Worm (Caenorhabditis elegans) whole organism, L2 larva: ENCODE data around the gene rpl-5.

ENCODE experiments used
- C34F6.9 ChIP-seq: fragments of 150-350 bp; optimal IDR thresholded peaks from 2 replicates; lab custom pipeline; 2014; ENCODE audit warnings: missing biosample characterization, missing genetic modification characterization
- F13H6.1 ChIP-seq: sonication (generic microtip); optimal IDR thresholded peaks from 2 replicates; lab custom pipeline; 2016; ENCODE audit warnings: missing genetic modification characterization, missing compliant biosample characterization
- R02D3.7 ChIP-seq: fragments of 150-350 bp; optimal IDR thresholded peaks from 2 replicates; lab custom pipeline; 2014; ENCODE audit warnings: missing biosample characterization, missing genetic modification characterization
- aly-2 ChIP-seq: fragments of 150-350 bp; optimal IDR thresholded peaks from 2 replicates; lab custom pipeline; 2014; ENCODE audit warnings: missing biosample characterization, missing genetic modification characterization
- ama-1 ChIP-seq: fragments of 150-350 bp; optimal IDR thresholded peaks from 2 replicates; lab custom pipeline; 2018; ENCODE audit warnings: inconsistent platforms
- blmp-1 ChIP-seq: sonication (generic microtip); optimal IDR thresholded peaks from 2 replicates; lab custom pipeline; 2017; ENCODE audit warnings: missing genetic modification characterization, mild to moderate bottlenecking, missing compliant biosample characterization, antibody characterized with exemption, moderate library complexity; ENCODE audit not compliant: insufficient read depth
- ceh-16 ChIP-seq: fragments of 150-350 bp; optimal IDR thresholded peaks from 2 replicates; lab custom pipeline; 2014; ENCODE audit warnings: missing biosample characterization, missing genetic modification characterization
- ceh-82 ChIP-seq: fragments of 150-350 bp; optimal IDR thresholded peaks from 2 replicates; lab custom pipeline; 2014; ENCODE audit warnings: missing biosample characterization, missing genetic modification characterization
- crh-2 ChIP-seq: sonication (generic microtip); optimal IDR thresholded peaks from 2 replicates; lab custom pipeline; 2017; ENCODE audit warnings: missing biosample characterization, missing genetic modification characterization
- dmd-4 ChIP-seq: sonication (generic microtip); optimal IDR thresholded peaks from 2 replicates; lab custom pipeline; 2017; ENCODE audit warnings: missing biosample characterization, missing genetic modification characterization
- egl-27 ChIP-seq: sonication (generic microtip); optimal IDR thresholded peaks from 3 replicates; lab custom pipeline; 2017; ENCODE audit warnings: missing biosample characterization, missing genetic modification reagents, missing genetic modification characterization
- elt-1 ChIP-seq: fragments of 150-350 bp; optimal IDR thresholded peaks from 2 replicates; lab custom pipeline; 2014; ENCODE audit warnings: missing biosample characterization, missing genetic modification characterization
- elt-3 ChIP-seq: sonication (generic microtip); optimal IDR thresholded peaks from 2 replicates; lab custom pipeline; 2017; ENCODE audit warnings: missing biosample characterization, missing genetic modification characterization
- fos-1 ChIP-seq: fragments of 150-350 bp; optimal IDR thresholded peaks from 2 replicates; lab custom pipeline; 2014; ENCODE audit warnings: missing biosample characterization, missing genetic modification characterization
- gmeb-1 ChIP-seq: fragments of 150-350 bp; optimal IDR thresholded peaks from 2 replicates; lab custom pipeline; 2014; ENCODE audit warnings: missing biosample characterization, missing genetic modification characterization
- lin-11 ChIP-seq: fragments of 150-350 bp; sonication (generic microtip); optimal IDR thresholded peaks from 2 replicates; lab custom pipeline; 2014; ENCODE audit warnings: missing biosample characterization, missing genetic modification characterization, inconsistent platforms, mixed read lengths
- lin-13 ChIP-seq: fragments of 150-350 bp; optimal IDR thresholded peaks from 2 replicates; lab custom pipeline; 2014; ENCODE audit warnings: missing biosample characterization, missing genetic modification reagents, missing genetic modification characterization
- lin-39 ChIP-seq: fragments of 150-350 bp; optimal IDR thresholded peaks from 2 replicates; lab custom pipeline; 2014; ENCODE audit warnings: missing biosample characterization, missing genetic modification reagents, missing genetic modification characterization
- lsy-2 ChIP-seq, 2 experiments: fragments of 150-350 bp in 1 of 2; sonication (generic microtip) in 1 of 2; optimal IDR thresholded peaks; 2 replicates each; lab custom pipeline; 2014 to 2017; ENCODE audit warnings: missing biosample characterization in 2 of 2, missing genetic modification characterization in 2 of 2
- mab-5 ChIP-seq: fragments of 150-350 bp; optimal IDR thresholded peaks from 2 replicates; lab custom pipeline; 2014; ENCODE audit warnings: missing biosample characterization, missing genetic modification characterization
- mbf-1 ChIP-seq: sonication (generic microtip); optimal IDR thresholded peaks from 2 replicates; lab custom pipeline; 2017; ENCODE audit warnings: missing biosample characterization, missing genetic modification characterization
- mdl-1 ChIP-seq, 2 experiments: fragments of 150-350 bp in 1 of 2; sonication (generic microtip) in 1 of 2; optimal IDR thresholded peaks; 2 replicates each; lab custom pipeline; 2017; ENCODE audit warnings: missing biosample characterization in 2 of 2, missing genetic modification characterization in 2 of 2
- nhr-10 ChIP-seq: sonication (generic microtip); optimal IDR thresholded peaks from 2 replicates; lab custom pipeline; 2017; ENCODE audit warnings: missing biosample characterization, missing genetic modification characterization
- nhr-11 ChIP-seq: fragments of 150-350 bp; optimal IDR thresholded peaks from 2 replicates; lab custom pipeline; 2014; ENCODE audit warnings: missing biosample characterization, missing genetic modification characterization
- nhr-12 ChIP-seq: fragments of 150-350 bp; optimal IDR thresholded peaks from 2 replicates; lab custom pipeline; 2014; ENCODE audit warnings: missing biosample characterization, missing genetic modification characterization
- nhr-129 ChIP-seq: fragments of 150-350 bp; optimal IDR thresholded peaks from 2 replicates; lab custom pipeline; 2014; ENCODE audit warnings: missing biosample characterization, missing genetic modification characterization
- nhr-21 ChIP-seq: fragments of 150-350 bp; optimal IDR thresholded peaks from 2 replicates; lab custom pipeline; 2014; ENCODE audit warnings: missing biosample characterization, missing genetic modification characterization
- nhr-23 ChIP-seq: fragments of 150-350 bp; optimal IDR thresholded peaks from 2 replicates; lab custom pipeline; 2014; ENCODE audit warnings: missing biosample characterization, missing genetic modification reagents, missing genetic modification characterization
- nhr-237 ChIP-seq: fragments of 150-350 bp; optimal IDR thresholded peaks from 2 replicates; lab custom pipeline; 2014; ENCODE audit warnings: missing biosample characterization, missing genetic modification characterization
- nhr-77 ChIP-seq: fragments of 150-350 bp; optimal IDR thresholded peaks from 2 replicates; lab custom pipeline; 2014; ENCODE audit warnings: missing biosample characterization, missing genetic modification characterization
- sem-4 ChIP-seq: fragments of 150-350 bp; optimal IDR thresholded peaks from 2 replicates; lab custom pipeline; 2014; ENCODE audit warnings: missing biosample characterization, missing genetic modification reagents, missing genetic modification characterization
- skn-1 ChIP-seq: sonication (generic microtip); optimal IDR thresholded peaks from 2 replicates; lab custom pipeline; 2017; ENCODE audit warnings: missing biosample characterization, missing genetic modification characterization
- sma-9 ChIP-seq, 2 experiments: fragments of 150-350 bp in 1 of 2; sonication (generic microtip) in 1 of 2; optimal IDR thresholded peaks; 2 replicates each; lab custom pipeline; 2014 to 2016; ENCODE audit warnings: missing genetic modification characterization in 2 of 2, mild to moderate bottlenecking in 1 of 2, missing biosample characterization in 1 of 2, missing compliant biosample characterization in 1 of 2, missing genetic modification reagents in 1 of 2, moderate library complexity in 1 of 2
- snpc-4 ChIP-seq: fragments of 150-350 bp; optimal IDR thresholded peaks from 2 replicates; lab custom pipeline; 2014; ENCODE audit warnings: missing biosample characterization, missing genetic modification characterization
- unc-39 ChIP-seq: fragments of 150-350 bp; optimal IDR thresholded peaks from 2 replicates; lab custom pipeline; 2014; ENCODE audit warnings: missing biosample characterization, missing genetic modification characterization
- unc-55 ChIP-seq: fragments of 150-350 bp; sonication (generic microtip); optimal IDR thresholded peaks from 3 replicates; lab custom pipeline; 2014; ENCODE audit warnings: missing biosample characterization, missing genetic modification reagents, missing genetic modification characterization
- unc-62 ChIP-seq: fragments of 150-350 bp; optimal IDR thresholded peaks from 2 replicates; lab custom pipeline; 2014; ENCODE audit warnings: missing biosample characterization, missing genetic modification reagents, missing genetic modification characterization
- zag-1 ChIP-seq: fragments of 150-350 bp; optimal IDR thresholded peaks from 2 replicates; lab custom pipeline; 2014; ENCODE audit warnings: missing biosample characterization, missing genetic modification characterization
- ztf-1 ChIP-seq: fragments of 200-800 bp; sonication (Bioruptor generic); conservative IDR thresholded peaks from 2 replicates; pipeline ENCODE4 v1.3.6; 2022; ENCODE audit warnings: missing genetic modification characterization, missing compliant biosample characterization
- ztf-11 ChIP-seq: sonication (generic microtip); optimal IDR thresholded peaks from 2 replicates; lab custom pipeline; 2017; ENCODE audit warnings: missing biosample characterization, missing genetic modification characterization
- ztf-4 ChIP-seq: fragments of 150-350 bp; optimal IDR thresholded peaks from 2 replicates; lab custom pipeline; 2014; ENCODE audit warnings: missing biosample characterization, missing genetic modification characterization

rpl-5 gene

DNA sequence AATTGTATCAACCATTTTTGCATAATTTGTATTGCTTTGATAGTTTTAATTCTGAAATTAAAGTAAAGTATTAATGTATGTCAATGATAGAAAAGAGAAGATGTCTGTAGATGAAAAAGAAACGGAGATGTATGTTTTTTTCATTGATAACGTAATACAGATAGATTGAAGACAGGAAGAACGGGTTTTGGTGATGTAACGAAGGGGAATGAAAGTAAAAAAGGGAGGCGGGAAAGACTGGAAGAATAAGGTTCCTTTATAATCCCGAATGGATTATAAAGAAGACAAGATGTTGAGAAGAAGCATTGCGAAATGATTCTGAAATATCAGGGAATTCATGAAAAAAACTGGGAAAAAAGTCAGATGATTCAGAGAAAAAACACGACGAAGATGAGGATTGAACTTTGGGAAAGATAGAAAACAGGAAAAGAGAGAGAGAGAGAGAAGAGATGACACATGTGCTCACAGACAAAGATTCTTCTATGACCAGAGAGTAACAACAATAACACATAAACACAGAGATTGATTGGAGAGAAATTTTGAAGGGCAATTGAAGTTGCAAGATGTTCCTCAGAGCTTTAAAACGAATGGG lies 15.4 kb downstream of the rpl-5 start, which contains the start of gene F54C9.11:
Gene F54C9.11, minus strand, starts transcription at position 51 of the 592 bp plus-strand sequence.
- no peak for TF ChIP-seq gmeb-1 (tag; lab: Kevin White, UChicago)
- no peak for TF ChIP-seq ceh-82 (tag; lab: Kevin White, UChicago)
- TF ChIP-seq mab-5 (tag; lab: Kevin White, UChicago): no peak
- TF ChIP-seq nhr-12 (tag; lab: Kevin White, UChicago): no peak
- peak; percentile 34 for TF ChIP-seq crh-2 (tag; lab: Kevin White, UChicago)
- TF ChIP-seq nhr-23 (tag; lab: Kevin White, UChicago): no peak
- no peak for TF ChIP-seq nhr-21 (tag; lab: Kevin White, UChicago)
- TF ChIP-seq skn-1 (tag; lab: Kevin White, UChicago): no peak
- TF ChIP-seq lsy-2 (tag; optimal IDR thresholded peaks at IDR 0.05; lab: Kevin White, UChicago): peak in 1 of 2 experiments; percentile 57
- TF ChIP-seq sem-4 (tag; lab: Kevin White, UChicago): peak; percentile 68
- peak; percentile 24 for TF ChIP-seq lin-13 (GFP tag; lab: Kevin White, UChicago)
- TF ChIP-seq nhr-10 (tag; lab: Kevin White, UChicago): no peak
- no peak for TF ChIP-seq fos-1
- peak; percentile 15 for TF ChIP-seq zag-1 (tag; lab: Kevin White, UChicago)
- no peak for TF ChIP-seq ztf-11
- no peak for TF ChIP-seq aly-2 (tag; lab: Kevin White, UChicago)
- no peak for TF ChIP-seq unc-39 (tag; lab: Kevin White, UChicago)
- TF ChIP-seq sma-9 (GFP tag; optimal IDR thresholded peaks at IDR 0.05; lab: Kevin White, UChicago): peak; percentile 41
- TF ChIP-seq sma-9 (tag; optimal IDR thresholded peaks at IDR 0.05; lab: Kevin White, UChicago): no peak
- no peak for TF ChIP-seq unc-62
- TF ChIP-seq nhr-11 (tag; lab: Kevin White, UChicago): no peak
- peak; percentile 73 for TF ChIP-seq C34F6.9 (tag; lab: Kevin White, UChicago)
- TF ChIP-seq dmd-4 (tag; lab: Kevin White, UChicago): no peak
- no peak for TF ChIP-seq F13H6.1 (tag; lab: Kevin White, UChicago)
- no peak for TF ChIP-seq elt-1 (tag; lab: Kevin White, UChicago)
- no peak for TF ChIP-seq lin-39 (tag; lab: Kevin White, UChicago)
- no peak for TF ChIP-seq ztf-1 (GFP tag; lab: Robert Waterston, UW)
- TF ChIP-seq snpc-4 (tag; lab: Kevin White, UChicago): no peak
- TF ChIP-seq elt-3 (tag; lab: Kevin White, UChicago): no peak
- peak; percentile 90 for TF ChIP-seq unc-55 (GFP tag; lab: Kevin White, UChicago)
- no peak for TF ChIP-seq nhr-77 (tag; lab: Kevin White, UChicago)
- no peak for TF ChIP-seq nhr-237 (tag; lab: Kevin White, UChicago)
- TF ChIP-seq ztf-4 (tag; lab: Kevin White, UChicago): peak; percentile 45
- no peak for TF ChIP-seq mdl-1 (tag; optimal IDR thresholded peaks at IDR 0.05; lab: Kevin White, UChicago)
- peak; percentile 63 for TF ChIP-seq nhr-129 (tag; lab: Kevin White, UChicago)

DNA sequence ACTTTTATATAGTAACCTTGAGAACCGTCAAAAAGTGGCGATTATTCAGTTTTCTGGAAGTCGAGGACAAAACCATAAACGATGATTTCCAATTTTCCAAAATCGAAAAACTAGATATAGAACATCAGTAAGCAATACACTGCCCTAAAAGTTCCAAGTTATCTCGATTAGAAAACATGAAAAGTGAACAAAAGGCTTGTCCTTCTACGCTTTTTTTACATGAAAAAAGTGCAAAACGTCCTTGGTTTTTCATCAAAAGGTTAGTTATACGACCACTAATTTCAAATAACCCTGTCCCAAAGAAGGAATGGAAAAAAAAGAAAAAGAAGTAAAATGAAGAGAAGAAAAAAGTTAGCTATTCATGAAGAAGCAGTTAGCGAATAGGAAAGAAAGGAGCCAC lies 16.2 kb downstream of the rpl-5 start:
- no peak for TF ChIP-seq R02D3.7 (tag; lab: Kevin White, UChicago)
- TF ChIP-seq elt-3 (tag; lab: Kevin White, UChicago): no peak
- TF ChIP-seq ama-1 (lab: Kevin White, UChicago): no peak
- TF ChIP-seq ceh-16 (tag; lab: Kevin White, UChicago): no peak
- TF ChIP-seq lin-13 (GFP tag; lab: Kevin White, UChicago): no peak
- TF ChIP-seq skn-1 (tag; lab: Kevin White, UChicago): no peak
- no peak for TF ChIP-seq aly-2 (tag; lab: Kevin White, UChicago)
- no peak for TF ChIP-seq mdl-1 (tag; optimal IDR thresholded peaks at IDR 0.05; lab: Kevin White, UChicago)
- no peak for TF ChIP-seq ztf-1 (GFP tag; lab: Robert Waterston, UW)
- no peak for TF ChIP-seq lsy-2 (tag; optimal IDR thresholded peaks at IDR 0.05; lab: Kevin White, UChicago)
- TF ChIP-seq unc-55 (GFP tag; lab: Kevin White, UChicago): no peak
- no peak for TF ChIP-seq ztf-11
- TF ChIP-seq egl-27: no peak
- no peak for TF ChIP-seq dmd-4 (tag; lab: Kevin White, UChicago)
- no peak for TF ChIP-seq blmp-1 (tag; lab: Kevin White, UChicago)
- no peak for TF ChIP-seq nhr-129 (tag; lab: Kevin White, UChicago)
- no peak for TF ChIP-seq sma-9 (GFP tag; optimal IDR thresholded peaks at IDR 0.05; lab: Kevin White, UChicago)
- TF ChIP-seq sma-9 (tag; optimal IDR thresholded peaks at IDR 0.05; lab: Kevin White, UChicago): no peak
- no peak for TF ChIP-seq mbf-1 (tag; lab: Kevin White, UChicago)
- TF ChIP-seq lin-11 (tag; lab: Kevin White, UChicago): no peak
- no peak for TF ChIP-seq nhr-21 (tag; lab: Kevin White, UChicago)
